Fruit fly (Drosophila melanogaster) whole organism, prepupa: ENCODE measurements around the gene CG34260.

Experiments used
- Blimp-1 ChIP-seq: fragments of 200-800 bp; sonication (Bioruptor generic); optimal IDR thresholded peaks from 3 replicates; lab custom pipeline; 2017; ENCODE audit warnings: missing biosample characterization, missing genetic modification characterization, mild to moderate bottlenecking, moderate library complexity, missing genetic modification reagents
- CG10631 ChIP-seq: fragments of 200-800 bp; sonication (Bioruptor generic); optimal IDR thresholded peaks from 2 replicates; lab custom pipeline; 2016; ENCODE audit warnings: missing biosample characterization, missing genetic modification characterization
- CG10669 ChIP-seq: fragments of 200-800 bp; sonication (Bioruptor generic); optimal IDR thresholded peaks from 3 replicates; lab custom pipeline; 2018; ENCODE audit warnings: missing biosample characterization, mild to moderate bottlenecking, missing genetic modification characterization, moderate library complexity
- CG11902 ChIP-seq: fragments of 200-800 bp; sonication (Bioruptor generic); optimal IDR thresholded peaks from 3 replicates; lab custom pipeline; 2016; ENCODE audit warnings: missing biosample characterization, missing genetic modification characterization
- CG1621 ChIP-seq: fragments of 200-800 bp; sonication (Bioruptor generic); optimal IDR thresholded peaks from 3 replicates; lab custom pipeline; 2018; ENCODE audit warnings: missing biosample characterization, mild to moderate bottlenecking, missing genetic modification characterization
- CG31627 ChIP-seq: fragments of 200-800 bp; sonication (Bioruptor generic); optimal IDR thresholded peaks from 3 replicates; lab custom pipeline; 2016; ENCODE audit warnings: missing biosample characterization, missing genetic modification characterization
- CG32006 ChIP-seq: fragments of 200-800 bp; sonication (Bioruptor generic); optimal IDR thresholded peaks from 3 replicates; lab custom pipeline; 2017; ENCODE audit warnings: missing biosample characterization, mild to moderate bottlenecking, missing genetic modification characterization
- CG34406 ChIP-seq: fragments of 200-800 bp; sonication (Bioruptor generic); optimal IDR thresholded peaks from 3 replicates; lab custom pipeline; 2016; ENCODE audit warnings: missing biosample characterization, missing genetic modification characterization
- CG4318 ChIP-seq: fragments of 200-800 bp; sonication (Bioruptor generic); optimal IDR thresholded peaks from 3 replicates; lab custom pipeline; 2017; ENCODE audit warnings: missing biosample characterization, mild to moderate bottlenecking, missing genetic modification characterization
- CG6163 ChIP-seq: fragments of 200-800 bp; sonication (Bioruptor generic); IDR thresholded peaks from 3 replicates; pipeline ENCODE4 v1.3.6; 2022; ENCODE audit warnings: missing biosample characterization, missing genetic modification characterization
- CG6276 ChIP-seq: fragments of 200-800 bp; sonication (Bioruptor generic); optimal IDR thresholded peaks from 2 replicates; lab custom pipeline; 2017; ENCODE audit warnings: missing biosample characterization, mild to moderate bottlenecking, missing genetic modification characterization
- CG6792 ChIP-seq: fragments of 200-800 bp; sonication (Bioruptor generic); optimal IDR thresholded peaks from 3 replicates; lab custom pipeline; 2016; ENCODE audit warnings: missing biosample characterization, missing genetic modification characterization
- CG6854 ChIP-seq: fragments of 200-800 bp; sonication (Bioruptor generic); optimal IDR thresholded peaks from 2 replicates; lab custom pipeline; 2017; ENCODE audit warnings: missing biosample characterization, mild to moderate bottlenecking, missing genetic modification characterization
- CG7368 ChIP-seq: fragments of 200-800 bp; sonication (Bioruptor generic); optimal IDR thresholded peaks from 3 replicates; lab custom pipeline; 2016; ENCODE audit warnings: missing biosample characterization, missing genetic modification characterization
- CG8119 ChIP-seq: fragments of 200-800 bp; sonication (Bioruptor generic); IDR thresholded peaks from 3 replicates; pipeline ENCODE4 v1.3.6; 2022; ENCODE audit warnings: missing biosample characterization, missing genetic modification characterization
- CG9139 ChIP-seq: fragments of 200-800 bp; sonication (Bioruptor generic); optimal IDR thresholded peaks from 3 replicates; lab custom pipeline; 2017; ENCODE audit warnings: missing biosample characterization, mild to moderate bottlenecking, missing genetic modification characterization
- Eip75B ChIP-seq: fragments of 200-800 bp; sonication (Bioruptor generic); optimal IDR thresholded peaks from 3 replicates; lab custom pipeline; 2016; ENCODE audit warnings: missing biosample characterization, missing genetic modification characterization
- Eip78C ChIP-seq: fragments of 200-800 bp; sonication (Bioruptor generic); peaks from one replicate; lab custom pipeline; 2016; ENCODE audit warnings: missing biosample characterization, missing genetic modification characterization
- Gug ChIP-seq: fragments of 200-800 bp; sonication (Bioruptor generic); IDR thresholded peaks from 2 replicates; pipeline ENCODE4 v1.3.6; 2022; ENCODE audit warnings: missing biosample characterization, missing genetic modification characterization
- Hr39 ChIP-seq: fragments of 200-800 bp; sonication (Bioruptor generic); optimal IDR thresholded peaks from 2 replicates; lab custom pipeline; 2016; ENCODE audit warnings: missing biosample characterization, missing genetic modification characterization
- Hr4 ChIP-seq: fragments of 200-800 bp; sonication (Bioruptor generic); optimal IDR thresholded peaks from 3 replicates; lab custom pipeline; 2016; ENCODE audit warnings: missing biosample characterization, missing genetic modification characterization
- Lpt ChIP-seq: fragments of 200-800 bp; sonication (Bioruptor generic); optimal IDR thresholded peaks from 3 replicates; lab custom pipeline; 2016; ENCODE audit warnings: missing biosample characterization, missing genetic modification characterization
- OdsH ChIP-seq: fragments of 200-800 bp; sonication (Bioruptor generic); optimal IDR thresholded peaks from 3 replicates; lab custom pipeline; 2016; ENCODE audit warnings: missing biosample characterization, missing genetic modification characterization
- Smox ChIP-seq: fragments of 200-800 bp; sonication (Bioruptor generic); optimal IDR thresholded peaks from 3 replicates; lab custom pipeline; 2016; ENCODE audit warnings: missing biosample characterization, missing genetic modification characterization
- Sox102F ChIP-seq: fragments of 200-800 bp; sonication (Bioruptor generic); optimal IDR thresholded peaks from 2 replicates; lab custom pipeline; 2016; ENCODE audit warnings: missing biosample characterization, mild to moderate bottlenecking, missing genetic modification characterization
- Sox14 ChIP-seq: fragments of 200-800 bp; sonication (Bioruptor generic); optimal IDR thresholded peaks from 3 replicates; lab custom pipeline; 2016; ENCODE audit warnings: missing biosample characterization, missing genetic modification characterization
- Sox15 ChIP-seq: fragments of 200-800 bp; sonication (Bioruptor generic); optimal IDR thresholded peaks from 3 replicates; lab custom pipeline; 2016; ENCODE audit warnings: missing biosample characterization, missing genetic modification characterization
- acj6 ChIP-seq: fragments of 200-800 bp; sonication (Bioruptor generic); optimal IDR thresholded peaks from 3 replicates; lab custom pipeline; 2016; ENCODE audit warnings: missing biosample characterization, missing genetic modification characterization
- cyc ChIP-seq: fragments of 200-800 bp; sonication (Bioruptor generic); optimal IDR thresholded peaks from 3 replicates; lab custom pipeline; 2016; ENCODE audit warnings: missing biosample characterization, missing genetic modification characterization
- dac ChIP-seq: fragments of 200-800 bp; sonication (Bioruptor generic); optimal IDR thresholded peaks from 2 replicates; lab custom pipeline; 2017; ENCODE audit warnings: missing biosample characterization, mild to moderate bottlenecking, missing genetic modification characterization
- dsx ChIP-seq: fragments of 200-800 bp; optimal IDR thresholded peaks from 3 replicates; lab custom pipeline; 2019; ENCODE audit warnings: missing biosample characterization, mild to moderate bottlenecking, missing genetic modification characterization, moderate library complexity; ENCODE audit not compliant: poor library complexity, severe bottlenecking
- eg ChIP-seq: fragments of 200-800 bp; sonication (Bioruptor generic); IDR thresholded peaks from 3 replicates; pipeline ENCODE4 v1.3.6; 2022; ENCODE audit warnings: missing biosample characterization, missing genetic modification characterization
- esn ChIP-seq: fragments of 200-800 bp; sonication (Bioruptor generic); optimal IDR thresholded peaks from 2 replicates; lab custom pipeline; 2016; ENCODE audit warnings: missing biosample characterization, mild to moderate bottlenecking, missing genetic modification characterization, moderate library complexity
- lz ChIP-seq: fragments of 200-800 bp; sonication (Bioruptor generic); optimal IDR thresholded peaks from 3 replicates; lab custom pipeline; 2016; ENCODE audit warnings: missing biosample characterization, missing genetic modification characterization
- pdm3 ChIP-seq: fragments of 200-800 bp; sonication (Bioruptor generic); optimal IDR thresholded peaks from 3 replicates; lab custom pipeline; 2016; ENCODE audit warnings: missing biosample characterization, missing genetic modification characterization
- salr ChIP-seq, 2 experiments: fragments of 200-800 bp; sonication (Bioruptor generic); optimal IDR thresholded peaks; 3 replicates each; lab custom pipeline; 2016 to 2018; ENCODE audit warnings: missing biosample characterization in 2 of 2, missing genetic modification characterization in 2 of 2, mild to moderate bottlenecking in 1 of 2
- spab ChIP-seq: fragments of 200-800 bp; sonication (Bioruptor generic); optimal IDR thresholded peaks from 2 replicates; lab custom pipeline; 2017; ENCODE audit warnings: missing biosample characterization, mild to moderate bottlenecking, missing genetic modification characterization, missing genetic modification reagents
- ss ChIP-seq, 2 experiments: fragments of 200-800 bp; sonication (Bioruptor generic); optimal IDR thresholded peaks; 2 replicates in 1 of 2; 3 replicates in 1 of 2; lab custom pipeline; 2017 to 2018; ENCODE audit warnings: mild to moderate bottlenecking in 2 of 2, missing biosample characterization in 2 of 2, missing genetic modification characterization in 2 of 2, moderate library complexity in 1 of 2
- svp ChIP-seq: fragments of 200-800 bp; sonication (Bioruptor generic); peaks from one replicate; lab custom pipeline; 2016; ENCODE audit warnings: missing biosample characterization, missing genetic modification characterization
- topi ChIP-seq: fragments of 200-800 bp; sonication (Bioruptor generic); optimal IDR thresholded peaks from 3 replicates; lab custom pipeline; 2016; ENCODE audit warnings: missing biosample characterization, missing genetic modification characterization

Gene CG34260

DNA sequence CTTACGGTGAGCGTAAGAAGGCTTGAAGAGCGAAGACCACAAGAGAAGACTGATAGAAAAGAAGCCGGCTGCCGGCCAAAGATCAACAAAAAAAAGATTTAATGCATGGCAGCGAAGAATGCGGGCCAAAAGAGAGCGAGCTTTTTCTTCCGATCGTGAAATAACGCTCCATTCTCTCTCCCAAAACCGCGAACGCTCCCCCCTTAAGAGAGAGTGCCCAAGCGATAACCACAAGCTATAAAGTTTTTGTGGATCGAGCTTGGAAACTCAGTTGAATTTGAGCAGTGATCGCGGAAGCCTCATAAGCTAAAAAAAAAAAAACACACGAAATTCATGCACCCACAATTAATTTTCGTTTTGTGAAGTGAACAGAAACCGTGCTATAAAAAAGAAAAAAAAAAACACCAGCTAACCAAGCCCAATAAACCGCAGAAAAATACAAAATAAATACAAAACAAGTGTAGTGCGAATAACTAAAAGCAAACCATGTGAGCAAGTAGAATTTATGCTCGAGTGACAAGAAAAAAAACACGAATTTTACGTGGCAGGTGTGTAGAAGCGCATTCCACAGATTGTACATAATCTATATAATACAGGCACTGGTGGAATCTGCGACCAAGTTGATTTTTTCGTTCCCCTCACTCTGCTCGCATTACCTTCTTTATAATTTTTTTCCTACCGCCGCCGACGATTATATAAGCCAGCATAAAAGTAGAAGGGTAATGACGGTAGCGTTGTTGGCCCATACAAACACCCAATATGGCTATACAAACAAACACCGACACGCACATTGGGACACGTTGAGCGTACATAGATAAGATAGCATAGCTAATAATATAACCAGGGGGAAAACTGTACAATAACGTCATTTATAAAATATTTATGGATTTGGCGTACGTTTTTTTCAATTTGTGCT, 16.7 kb downstream of the CG34260 start, which contains the start of gene CG13252 (continued):
- TF ChIP-seq OdsH (GFP tag; lab: Kevin White, UChicago) = no peak
- peak; percentile 38 for TF ChIP-seq Sox102F
- peak; percentile 47 for TF ChIP-seq CG6276 (GFP tag; lab: Kevin White, UChicago)
- TF ChIP-seq CG8119 (GFP tag; lab: Robert Waterston, UW) = peak; percentile 36; the same call in 1 of the 3 replicates
- no peak for TF ChIP-seq Sox14 (GFP tag; lab: Kevin White, UChicago)
- TF ChIP-seq CG7368 (GFP tag; lab: Kevin White, UChicago) = no peak
- TF ChIP-seq salr (GFP tag; optimal IDR thresholded peaks at IDR 0.05; lab: Kevin White, UChicago) = no peak
- peak; percentile 63; the same call in 2 of the 3 replicates for TF ChIP-seq eg (GFP tag; lab: Robert Waterston, UW)
- peak; percentile 73 for TF ChIP-seq Eip78C (GFP tag; lab: Kevin White, UChicago)
- TF ChIP-seq CG10669 (GFP tag; lab: Kevin White, UChicago) = no peak

DNA sequence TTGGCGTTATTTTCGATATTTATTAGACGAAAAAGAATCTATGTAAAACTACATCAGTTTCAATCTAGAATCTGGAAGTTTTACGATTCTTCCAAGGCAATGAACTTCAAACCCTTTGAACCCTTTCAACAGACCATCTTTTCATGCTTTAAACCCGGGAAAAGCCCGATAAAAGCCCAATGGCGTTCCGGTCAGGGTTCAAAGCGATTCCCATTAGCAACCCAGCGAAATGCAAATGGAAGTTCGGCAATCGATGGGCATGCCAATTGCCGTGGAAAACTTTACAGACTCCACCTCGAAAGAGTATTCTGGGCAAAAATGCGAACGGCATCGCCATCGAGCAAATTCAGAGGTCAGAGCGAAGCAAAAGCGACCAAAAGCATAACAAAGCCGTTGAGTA, 18.6 kb downstream of the CG34260 start:
- no peak for TF ChIP-seq Hr4
- TF ChIP-seq Eip75B = no peak
- TF ChIP-seq CG8119 (GFP tag; lab: Robert Waterston, UW) = peak; percentile 22; the same call in 1 of the 3 replicates
- TF ChIP-seq Sox14 (GFP tag; lab: Kevin White, UChicago) = no peak
- peak; percentile 1 for TF ChIP-seq CG10631
- peak; percentile 32 for TF ChIP-seq CG32006 (GFP tag; lab: Kevin White, UChicago)
- peak; percentile 52 for TF ChIP-seq Eip78C (GFP tag; lab: Kevin White, UChicago)
- TF ChIP-seq ss (GFP tag; optimal IDR thresholded peaks at IDR 0.05; lab: Kevin White, UChicago) = peak in 1 of 2 experiments; percentile 21
- TF ChIP-seq Blimp-1 = no peak
- no peak for TF ChIP-seq CG9139 (GFP tag; lab: Kevin White, UChicago)
- no peak for TF ChIP-seq CG7368 (GFP tag; lab: Kevin White, UChicago)
- peak; percentile 19 for TF ChIP-seq cyc (GFP tag; lab: Kevin White, UChicago)
- TF ChIP-seq acj6 (GFP tag; lab: Kevin White, UChicago) = peak; percentile 30
- TF ChIP-seq CG31627 = peak; percentile 7
- TF ChIP-seq pdm3 = no peak

DNA sequence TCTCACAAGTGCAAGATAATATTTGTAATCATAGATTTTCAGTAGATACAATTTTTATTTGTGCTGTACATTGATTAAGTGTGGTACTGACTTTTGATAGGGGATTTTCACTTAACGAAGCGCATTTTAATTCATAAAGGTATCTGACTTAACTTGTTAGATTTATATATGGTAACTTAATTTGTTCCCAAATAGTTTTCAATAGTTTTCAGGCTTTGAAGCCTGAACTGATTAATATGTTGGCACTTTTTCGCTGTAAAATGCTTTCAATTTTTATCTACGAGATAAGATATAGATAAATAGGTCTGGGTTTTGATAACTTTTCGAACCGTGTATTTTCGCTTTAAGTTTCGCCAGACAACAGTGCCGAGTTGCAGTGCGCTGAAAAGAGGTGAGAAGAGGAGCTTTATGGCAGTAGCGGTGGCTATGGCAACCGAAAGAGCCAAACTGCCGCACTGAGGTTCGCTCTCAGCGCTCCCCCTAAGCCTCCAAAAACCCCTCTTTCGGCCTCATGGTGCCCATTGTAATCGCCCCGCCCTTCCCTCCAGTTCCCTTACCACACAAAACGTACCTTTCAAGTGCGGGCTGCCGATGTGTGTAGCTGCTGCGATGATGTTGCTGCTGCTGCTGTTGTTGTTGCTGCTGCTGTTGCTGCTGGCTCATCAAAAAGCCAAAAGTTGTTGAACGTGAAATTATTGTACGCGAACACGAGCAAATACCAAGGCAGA, 19.8 kb downstream of the CG34260 start:
- TF ChIP-seq CG8119 (GFP tag; lab: Robert Waterston, UW) (0 out of 3 replicates have a peak, but pooled peaks have one; percentile 25), CG6163 (GFP tag; lab: Robert Waterston, UW) (0 out of 3 replicates have a peak, but pooled peaks have one; percentile 7), dac (GFP tag; lab: Kevin White, UChicago) (no peak), Blimp-1 (no peak), Eip78C (GFP tag; lab: Kevin White, UChicago) (peak; percentile 76), pdm3 (peak; percentile 1), spab (GFP tag; lab: Kevin White, UChicago) (no peak), acj6 (GFP tag; lab: Kevin White, UChicago) (peak; percentile 42), CG34406 (GFP tag; lab: Kevin White, UChicago) (peak; percentile 14), CG10631 (peak; percentile 5), CG31627 (peak; percentile 33), Lpt (GFP tag; lab: Kevin White, UChicago) (peak; percentile 15), Hr4 (peak; percentile 39), topi (GFP tag; lab: Kevin White, UChicago) (peak; percentile 36), CG32006 (GFP tag; lab: Kevin White, UChicago) (peak; percentile 51), Eip75B (no peak), Sox102F (peak; percentile 27), Sox15 (GFP tag; lab: Kevin White, UChicago) (no peak), CG6792 (no peak), svp (GFP tag; lab: Kevin White, UChicago) (peak; percentile 70), CG4318 (GFP tag; lab: Kevin White, UChicago) (no peak), cyc (GFP tag; lab: Kevin White, UChicago) (no peak), esn (GFP tag; lab: Kevin White, UChicago) (peak; percentile 43), lz (GFP tag; lab: Kevin White, UChicago) (no peak), Sox14 (GFP tag; lab: Kevin White, UChicago) (peak; percentile 18), CG10669 (GFP tag; lab: Kevin White, UChicago) (no peak), OdsH (GFP tag; lab: Kevin White, UChicago) (peak; percentile 45), Gug (no peak), CG6854 (peak; percentile 65), CG11902 (GFP tag; lab: Kevin White, UChicago) (no peak), eg (GFP tag; lab: Robert Waterston, UW) (0 out of 3 replicates have a peak, but pooled peaks have one; percentile 24), CG1621 (tag; lab: Kevin White, UChicago) (no peak), dsx (GFP tag; lab: Kevin White, UChicago) (peak; percentile 36), Smox (GFP tag; lab: Kevin White, UChicago) (no peak), Hr39 (GFP tag; lab: Kevin White, UChicago) (peak; percentile 17)
